Worm (Caenorhabditis elegans) whole organism, young adult: ENCODE data around the gene rps-21.

Source experiments
- B0336.3 ChIP-seq: fragments of 200-800 bp; sonication (Bioruptor generic); IDR thresholded peaks from 2 replicates; pipeline ENCODE4 v1.3.6; 2022; ENCODE audit warnings: missing genetic modification characterization, missing compliant biosample characterization
- F10E7.11 ChIP-seq: sonication (generic microtip); optimal IDR thresholded peaks from 2 replicates; lab custom pipeline; 2017; ENCODE audit warnings: mild to moderate bottlenecking, missing genetic modification characterization, moderate library complexity, missing compliant biosample characterization
- F33H1.4 ChIP-seq: fragments of 200-800 bp; sonication (Bioruptor generic); IDR thresholded peaks from 2 replicates; pipeline ENCODE4 v1.3.6; 2022; ENCODE audit warnings: missing genetic modification reagents, missing genetic modification characterization, missing compliant biosample characterization
- F39B2.1 ChIP-seq: fragments of 200-800 bp; sonication (Bioruptor generic); IDR thresholded peaks from 2 replicates; pipeline ENCODE4 v1.3.6; 2022; ENCODE audit warnings: missing genetic modification reagents, missing genetic modification characterization, missing compliant biosample characterization
- F52B5.7 ChIP-seq: sonication (generic microtip); optimal IDR thresholded peaks from 2 replicates; lab custom pipeline; 2016; ENCODE audit warnings: mild to moderate bottlenecking, missing genetic modification characterization, missing compliant biosample characterization
- K12H6.12 ChIP-seq: fragments of 200-800 bp; sonication (Bioruptor generic); optimal IDR thresholded peaks from 2 replicates; lab custom pipeline; 2018; ENCODE audit warnings: mild to moderate bottlenecking, missing genetic modification characterization, missing compliant biosample characterization
- Y53G8AR.9 ChIP-seq: fragments of 200-800 bp; sonication (Bioruptor generic); conservative IDR thresholded peaks from 2 replicates; pipeline ENCODE4 v1.3.6; 2022; ENCODE audit warnings: missing genetic modification reagents, missing genetic modification characterization, missing compliant biosample characterization
- Y67H2A.10 ChIP-seq: fragments of 200-800 bp; sonication (Bioruptor generic); conservative IDR thresholded peaks from 2 replicates; pipeline ENCODE4 v1.3.6; 2022; ENCODE audit warnings: missing genetic modification reagents, missing genetic modification characterization, missing compliant biosample characterization
- ZK185.1 ChIP-seq: sonication (generic microtip); optimal IDR thresholded peaks from 2 replicates; lab custom pipeline; 2016; ENCODE audit warnings: mild to moderate bottlenecking, missing genetic modification characterization, missing compliant biosample characterization; ENCODE audit not compliant: poor library complexity, severe bottlenecking
- ama-1 ChIP-seq, 3 experiments: fragments of 150-350 bp in 1 of 3; sonication (generic microtip) in 2 of 3; optimal IDR thresholded peaks; 2 replicates each; lab custom pipeline; 2014 to 2018; ENCODE audit warnings: missing biosample characterization in 2 of 3, missing genetic modification characterization in 2 of 3, missing genetic modification reagents in 2 of 3
- atf-7 ChIP-seq: sonication (generic microtip); optimal IDR thresholded peaks from 2 replicates; lab custom pipeline; 2017; ENCODE audit warnings: mild to moderate bottlenecking, missing genetic modification characterization, missing compliant biosample characterization
- athp-1 ChIP-seq: sonication (generic microtip); optimal IDR thresholded peaks from 2 replicates; lab custom pipeline; 2017; ENCODE audit warnings: mild to moderate bottlenecking, missing genetic modification characterization, missing compliant biosample characterization
- attf-3 ChIP-seq: fragments of 200-800 bp; sonication (Bioruptor generic); conservative IDR thresholded peaks from 2 replicates; pipeline ENCODE4 v1.3.6; 2022; ENCODE audit warnings: missing genetic modification reagents, missing genetic modification characterization, missing compliant biosample characterization
- attf-5 ChIP-seq: fragments of 200-800 bp; sonication (Bioruptor generic); optimal IDR thresholded peaks from 2 replicates; lab custom pipeline; 2018; ENCODE audit warnings: mild to moderate bottlenecking, missing genetic modification characterization, missing compliant biosample characterization
- cebp-1 ChIP-seq, 2 experiments: fragments of 200-800 bp in 1 of 2; sonication (Bioruptor generic) in 1 of 2; sonication (generic microtip) in 1 of 2; IDR thresholded peaks in 1 of 2; optimal IDR thresholded peaks in 1 of 2; 2 replicates each; pipeline versions ENCODE4 v1.3.6 to Lab custom; 2017 to 2022; ENCODE audit warnings: missing compliant biosample characterization in 2 of 2, missing genetic modification characterization in 2 of 2, mild to moderate bottlenecking in 1 of 2, missing genetic modification reagents in 1 of 2, moderate library complexity in 1 of 2
- ceh-40 ChIP-seq: fragments of 200-800 bp; sonication (Bioruptor generic); IDR thresholded peaks from 2 replicates; pipeline ENCODE4 v1.3.6; 2022; ENCODE audit warnings: missing genetic modification characterization, missing compliant biosample characterization
- ceh-79 ChIP-seq: sonication (generic microtip); optimal IDR thresholded peaks from 2 replicates; lab custom pipeline; 2017; ENCODE audit warnings: mild to moderate bottlenecking, missing genetic modification characterization, missing compliant biosample characterization
- egl-18 ChIP-seq: fragments of 200-800 bp; sonication (Bioruptor generic); IDR thresholded peaks from 2 replicates; pipeline ENCODE4 v1.3.6; 2022; ENCODE audit warnings: missing genetic modification reagents, missing genetic modification characterization, missing compliant biosample characterization
- egrh-3 ChIP-seq: fragments of 200-800 bp; sonication (Bioruptor generic); IDR thresholded peaks from 2 replicates; pipeline ENCODE4 v1.3.6; 2022; ENCODE audit warnings: missing genetic modification reagents, missing genetic modification characterization, missing compliant biosample characterization
- ekl-4 ChIP-seq: fragments of 200-800 bp; sonication (Bioruptor generic); IDR thresholded peaks from 2 replicates; pipeline ENCODE4 v1.3.6; 2022; ENCODE audit warnings: missing genetic modification reagents, missing genetic modification characterization, missing compliant biosample characterization
- ets-4 ChIP-seq: fragments of 200-800 bp; sonication (Bioruptor generic); optimal IDR thresholded peaks from 2 replicates; lab custom pipeline; 2018; ENCODE audit warnings: mild to moderate bottlenecking, missing genetic modification characterization, missing compliant biosample characterization
- gei-17 ChIP-seq: fragments of 200-800 bp; sonication (Bioruptor generic); optimal IDR thresholded peaks from 2 replicates; lab custom pipeline; 2018; ENCODE audit warnings: mild to moderate bottlenecking, missing genetic modification characterization, missing compliant biosample characterization
- hmg-1.2 ChIP-seq: fragments of 200-800 bp; sonication (Bioruptor generic); IDR thresholded peaks from 2 replicates; pipeline ENCODE4 v1.3.6; 2022; ENCODE audit warnings: missing genetic modification reagents, missing genetic modification characterization, missing compliant biosample characterization
- hsf-1 ChIP-seq: fragments of 200-800 bp; sonication (Bioruptor generic); IDR thresholded peaks from 2 replicates; pipeline ENCODE4 v1.3.6; 2022; ENCODE audit warnings: missing genetic modification reagents, missing genetic modification characterization, missing compliant biosample characterization
- let-526 ChIP-seq: fragments of 200-800 bp; sonication (Bioruptor generic); IDR thresholded peaks from 2 replicates; pipeline ENCODE4 v1.3.6; 2022; ENCODE audit warnings: missing genetic modification reagents, missing genetic modification characterization, missing compliant biosample characterization
- lin-26 ChIP-seq: fragments of 200-800 bp; sonication (Bioruptor generic); IDR thresholded peaks from 2 replicates; pipeline ENCODE4 v1.3.6; 2022; ENCODE audit warnings: missing genetic modification reagents, missing genetic modification characterization, missing compliant biosample characterization
- lin-54 ChIP-seq: fragments of 200-800 bp; sonication (Bioruptor generic); optimal IDR thresholded peaks from 2 replicates; lab custom pipeline; 2018; ENCODE audit warnings: mild to moderate bottlenecking, missing genetic modification characterization, missing compliant biosample characterization
- lir-1 ChIP-seq: fragments of 200-800 bp; sonication (Bioruptor generic); conservative IDR thresholded peaks from 2 replicates; pipeline ENCODE4 v1.3.6; 2022; ENCODE audit warnings: missing genetic modification reagents, missing genetic modification characterization, missing compliant biosample characterization
- madf-6 ChIP-seq: fragments of 200-800 bp; sonication (Bioruptor generic); IDR thresholded peaks from 2 replicates; pipeline ENCODE4 v1.3.6; 2022; ENCODE audit warnings: missing genetic modification reagents, missing genetic modification characterization, missing compliant biosample characterization
- mcd-1 ChIP-seq: fragments of 200-800 bp; sonication (Bioruptor generic); IDR thresholded peaks from 2 replicates; pipeline ENCODE4 v1.3.6; 2022; ENCODE audit warnings: missing genetic modification reagents, missing genetic modification characterization, missing compliant biosample characterization
- mel-28 ChIP-seq: sonication (generic microtip); optimal IDR thresholded peaks from 2 replicates; lab custom pipeline; 2016; ENCODE audit warnings: borderline replicate concordance, mild to moderate bottlenecking, missing genetic modification characterization, missing compliant biosample characterization
- mes-4 ChIP-seq: sonication (generic microtip); optimal IDR thresholded peaks from 2 replicates; lab custom pipeline; 2016; ENCODE audit warnings: missing genotype, missing genetic modification characterization, missing compliant biosample characterization
- mxl-1 ChIP-seq: sonication (generic microtip); optimal IDR thresholded peaks from 2 replicates; lab custom pipeline; 2016; ENCODE audit warnings: missing genetic modification characterization, missing compliant biosample characterization
- nfyb-1 ChIP-seq: fragments of 200-800 bp; sonication (Bioruptor generic); IDR thresholded peaks from 2 replicates; pipeline ENCODE4 v1.3.6; 2022; ENCODE audit warnings: missing genetic modification reagents, missing genetic modification characterization, missing compliant biosample characterization
- pha-4 ChIP-seq: fragments of 150-350 bp; sonication (generic microtip); optimal IDR thresholded peaks from 2 replicates; lab custom pipeline; 2014; ENCODE audit warnings: missing biosample characterization, missing genetic modification reagents, missing genetic modification characterization
- rcor-1 ChIP-seq: fragments of 200-800 bp; sonication (Bioruptor generic); IDR thresholded peaks from 2 replicates; pipeline ENCODE4 v1.3.6; 2022; ENCODE audit warnings: missing genetic modification reagents, missing genetic modification characterization, missing compliant biosample characterization
- rec-8 ChIP-seq, 2 experiments: sonication (generic microtip); optimal IDR thresholded peaks; 2 replicates each; lab custom pipeline; 2016; ENCODE audit warnings: mild to moderate bottlenecking in 2 of 2, missing genetic modification characterization in 2 of 2, missing genetic modification reagents in 2 of 2, missing genotype in 2 of 2, missing biosample characterization in 1 of 2, missing compliant biosample characterization in 1 of 2, moderate library complexity in 1 of 2
- repo-1 ChIP-seq: sonication (generic microtip); optimal IDR thresholded peaks from 2 replicates; lab custom pipeline; 2017; ENCODE audit warnings: mild to moderate bottlenecking, missing genetic modification characterization, missing compliant biosample characterization
- snpc-3.4 ChIP-seq: sonication (generic microtip); optimal IDR thresholded peaks from 2 replicates; lab custom pipeline; 2017; ENCODE audit warnings: missing genetic modification characterization, mild to moderate bottlenecking, missing compliant biosample characterization, antibody characterized with exemption, moderate library complexity, missing genotype, missing genetic modification reagents
- snpc-4 ChIP-seq, 5 experiments: fragments of 150-350 bp in 1 of 5; sonication (generic microtip) in 4 of 5; optimal IDR thresholded peaks; 2 replicates each; lab custom pipeline; 2014 to 2018; ENCODE audit warnings: missing genetic modification characterization in 5 of 5, missing biosample characterization in 3 of 5, antibody characterized with exemption in 2 of 5, mild to moderate bottlenecking in 2 of 5, missing compliant biosample characterization in 2 of 5, missing genotype in 2 of 5, moderate library complexity in 2 of 5, missing genetic modification reagents in 1 of 5
- tbp1 ChIP-seq: fragments of 200-800 bp; sonication (Bioruptor generic); optimal IDR thresholded peaks from 2 replicates; lab custom pipeline; 2018; ENCODE audit warnings: mild to moderate bottlenecking, missing genetic modification characterization, missing compliant biosample characterization
- unc-62 ChIP-seq: fragments of 150-350 bp; optimal IDR thresholded peaks from 2 replicates; lab custom pipeline; 2014; ENCODE audit warnings: missing biosample characterization, missing genetic modification reagents, missing genetic modification characterization
- ztf-18 ChIP-seq: sonication (generic microtip); optimal IDR thresholded peaks from 2 replicates; lab custom pipeline; 2016; ENCODE audit warnings: missing genotype, mild to moderate bottlenecking, missing genetic modification characterization, missing compliant biosample characterization
- ztf-22 ChIP-seq: fragments of 200-800 bp; sonication (Bioruptor generic); optimal IDR thresholded peaks from 2 replicates; lab custom pipeline; 2018; ENCODE audit warnings: mild to moderate bottlenecking, missing genetic modification characterization, moderate library complexity, missing compliant biosample characterization
- ztf-26 ChIP-seq: sonication (generic microtip); optimal IDR thresholded peaks from 2 replicates; lab custom pipeline; 2017; ENCODE audit warnings: missing genetic modification characterization, missing compliant biosample characterization
- ztf-3 ChIP-seq: fragments of 200-800 bp; sonication (Bioruptor generic); optimal IDR thresholded peaks from 2 replicates; lab custom pipeline; 2018; ENCODE audit warnings: mild to moderate bottlenecking, missing genetic modification characterization, missing compliant biosample characterization

rps-21 gene

ce11 chrIII:7155631-7156030, 33.8 kb downstream of the rps-21 start (continued):
- TF ChIP-seq ama-1 (optimal IDR thresholded peaks at IDR 0.05; lab: Kevin White, UChicago) (peak; percentile 3), ama-1 (GFP tag; optimal IDR thresholded peaks at IDR 0.05; lab: Kevin White, UChicago) (no peak), ekl-4 (GFP tag; lab: Robert Waterston, UW) (peak; percentile 85), gei-17 (peak; percentile 12), rec-8 (tag; optimal IDR thresholded peaks at IDR 0.05; lab: Kevin White, UChicago) (no peak), K12H6.12 (tag; lab: Kevin White, UChicago) (peak; percentile 94), attf-5 (GFP tag; lab: Kevin White, UChicago) (peak; percentile 80), lir-1 (peak; percentile 33; the same call in 1 of the 2 replicates), pha-4 (tag; lab: Kevin White, UChicago) (peak; percentile 38), hmg-1.2 (GFP tag; lab: Robert Waterston, UW) (peak; percentile 94), ztf-18 (tag; lab: Kevin White, UChicago) (peak; percentile 18), snpc-4 (GFP tag; optimal IDR thresholded peaks at IDR 0.05; lab: Kevin White, UChicago) (peak; percentile 52), snpc-4 (tag; optimal IDR thresholded peaks at IDR 0.05; lab: Kevin White, UChicago) (peak; percentile 28 to 74 (median 59)), ZK185.1 (peak; percentile 54), F10E7.11 (tag; lab: Kevin White, UChicago) (no peak), nfyb-1 (GFP tag; lab: Robert Waterston, UW) (peak; percentile 90), F52B5.7 (peak; percentile 58), rcor-1 (GFP tag; lab: Robert Waterston, UW) (peak; percentile 30; the same call in 1 of the 2 replicates), atf-7 (peak; percentile 94), mes-4 (no peak), egl-18 (GFP tag; lab: Robert Waterston, UW) (no peak), let-526 (GFP tag; lab: Robert Waterston, UW) (peak; percentile 12; the same call in 1 of the 2 replicates), snpc-3.4 (tag; lab: Kevin White, UChicago) (no peak), lin-26 (GFP tag; lab: Robert Waterston, UW) (0 out of 2 replicates have a peak, but pooled peaks have one; percentile 43), cebp-1 (GFP tag; IDR thresholded peaks at IDR 0.05; lab: Robert Waterston, UW) (no peak), cebp-1 (tag; optimal IDR thresholded peaks at IDR 0.05; lab: Kevin White, UChicago) (peak; percentile 88), tbp1 (GFP tag; lab: Kevin White, UChicago) (peak; percentile 51), ztf-3 (GFP tag; lab: Kevin White, UChicago) (peak; percentile 45), F39B2.1 (GFP tag; lab: Robert Waterston, UW) (0 out of 2 replicates have a peak, but pooled peaks have one; percentile 43), F33H1.4 (GFP tag; lab: Robert Waterston, UW) (peak; percentile 25; the same call in 1 of the 2 replicates), egrh-3 (GFP tag; lab: Robert Waterston, UW) (peak; percentile 60; the same call in 1 of the 2 replicates), Y67H2A.10 (GFP tag; lab: Robert Waterston, UW) (peak; percentile 42; the same call in 1 of the 2 replicates), madf-6 (GFP tag; lab: Robert Waterston, UW) (0 out of 2 replicates have a peak, but pooled peaks have one; percentile 18), mcd-1 (peak; percentile 71), ztf-22 (GFP tag; lab: Kevin White, UChicago) (no peak), B0336.3 (GFP tag; lab: Robert Waterston, UW) (peak; percentile 87), unc-62 (GFP tag; lab: Kevin White, UChicago) (peak; percentile 29), ceh-40 (GFP tag; lab: Robert Waterston, UW) (no peak), athp-1 (peak; percentile 18), hsf-1 (GFP tag; lab: Robert Waterston, UW) (peak; percentile 85), repo-1 (tag; lab: Kevin White, UChicago) (peak; percentile 55), ztf-26 (tag; lab: Kevin White, UChicago) (peak; percentile 70), Y53G8AR.9 (GFP tag; lab: Robert Waterston, UW) (peak; percentile 59), mel-28 (no peak), lin-54 (GFP tag; lab: Kevin White, UChicago) (peak; percentile 60), ets-4 (GFP tag; lab: Kevin White, UChicago) (peak; percentile 26), mxl-1 (no peak), attf-3 (GFP tag; lab: Robert Waterston, UW) (peak; percentile 49), ceh-79 (no peak)
